Fruit fly (Drosophila melanogaster): Measurements from ENCODE around the gene CG5078.

Gene CG5078

DNA sequence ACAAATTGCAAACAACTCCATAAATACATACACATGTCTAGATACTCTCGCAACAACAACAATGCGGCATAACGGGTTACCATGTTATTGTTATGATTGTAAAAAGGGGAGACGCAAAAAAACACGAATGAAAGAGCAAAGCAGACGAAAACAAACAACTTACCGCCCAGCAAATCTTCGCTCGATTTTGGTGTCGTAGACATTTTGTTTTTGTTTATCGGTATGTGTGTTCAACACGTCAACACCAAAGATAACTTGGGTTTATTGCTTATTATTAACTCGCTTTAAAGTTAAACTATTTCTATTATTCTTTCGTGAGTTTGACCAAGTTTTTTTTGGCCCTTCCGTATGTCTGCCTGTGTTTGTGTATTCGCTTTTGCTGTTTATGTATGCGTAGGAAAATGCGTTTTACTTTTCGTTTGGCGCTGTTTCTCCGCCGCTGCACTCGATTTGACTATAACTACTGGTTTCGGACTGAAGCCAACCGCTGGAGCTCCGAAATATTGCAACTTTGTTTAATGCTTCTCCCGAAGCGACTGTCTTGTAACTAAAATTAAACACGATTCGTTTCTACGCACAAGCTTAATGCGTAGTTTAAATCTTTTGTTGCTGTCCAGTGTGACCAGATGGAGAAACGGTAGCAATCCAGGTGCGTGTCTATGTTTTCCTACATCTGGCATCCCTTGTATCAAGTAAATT is 13.1 kb downstream of the CG5078 start, which contains the start of gene BNIP3 (continued):
- no peak for TF ChIP-seq CG4282 (GFP tag; optimal IDR thresholded peaks at IDR 0.05)
- TF ChIP-seq CG13624 (GFP tag; optimal IDR thresholded peaks at IDR 0.05): peak; percentile 95
- peak; percentile 44 for TF ChIP-seq D (optimal IDR thresholded peaks at IDR 0.05)
- no peak for TF ChIP-seq D (GFP tag; optimal IDR thresholded peaks at IDR 0.05)
- no peak for TF ChIP-seq Dad (GFP tag; optimal IDR thresholded peaks at IDR 0.05)
- peak; percentile 17 for TF ChIP-seq CG18599 (GFP tag; optimal IDR thresholded peaks at IDR 0.05)
- TF ChIP-seq CG7271 (tag; optimal IDR thresholded peaks at IDR 0.05): no peak
- TF ChIP-seq Six4 (GFP tag; optimal IDR thresholded peaks at IDR 0.05): no peak
- no peak for TF ChIP-seq en (GFP tag; optimal IDR thresholded peaks at IDR 0.05)
- TF ChIP-seq CG5180 (GFP tag; optimal IDR thresholded peaks at IDR 0.05): no peak
- no peak for TF ChIP-seq crol (GFP tag; IDR thresholded peaks at IDR 0.05)
- peak; percentile 40 for TF ChIP-seq HLHmδ (GFP tag; optimal IDR thresholded peaks at IDR 0.05)
- TF ChIP-seq sisA (GFP tag; IDR thresholded peaks at IDR 0.05): no peak
- TF ChIP-seq pzg (GFP tag; optimal IDR thresholded peaks at IDR 0.05): peak; percentile 80
- peak; percentile 85 for TF ChIP-seq E2f2 (GFP tag; IDR thresholded peaks at IDR 0.05)
- peak; percentile 58 for TF ChIP-seq psq (GFP tag; optimal IDR thresholded peaks at IDR 0.05)
- TF ChIP-seq hb (GFP tag; IDR thresholded peaks at IDR 0.05; ENCODE audit: partially characterized antibody): no peak
- TF ChIP-seq CG11093 (GFP tag; IDR thresholded peaks at IDR 0.05): no peak
- TF ChIP-seq CG8924 (tag; optimal IDR thresholded peaks at IDR 0.05): peak; percentile 63
- no peak for TF ChIP-seq CG30403 (GFP tag; optimal IDR thresholded peaks at IDR 0.05)
- TF ChIP-seq gfzf (GFP tag; optimal IDR thresholded peaks at IDR 0.05): peak; percentile 82
- no peak for TF ChIP-seq p53 (GFP tag; optimal IDR thresholded peaks at IDR 0.05)
- peak; percentile 7 for TF ChIP-seq CG4617 (GFP tag; optimal IDR thresholded peaks at IDR 0.05; ENCODE audit: borderline replicate concordance)
- TF ChIP-seq sens (GFP tag): peak; percentile 46
- no peak for TF ChIP-seq Hey (tag; optimal IDR thresholded peaks at IDR 0.05)
- TF ChIP-seq stwl (tag; optimal IDR thresholded peaks at IDR 0.05): peak; percentile 55
- no peak for TF ChIP-seq MTF-1 (GFP tag; optimal IDR thresholded peaks at IDR 0.05; ENCODE audit: borderline replicate concordance)
- TF ChIP-seq Hmx (GFP tag; optimal IDR thresholded peaks at IDR 0.05): no peak
- TF ChIP-seq Sox100B (GFP tag; optimal IDR thresholded peaks at IDR 0.05): no peak
- peak; percentile 26 for TF ChIP-seq oc (tag; optimal IDR thresholded peaks at IDR 0.05)
- TF ChIP-seq MBD-R2 (GFP tag; IDR thresholded peaks at IDR 0.05): peak; percentile 23; the same call in 1 of the 2 replicates
- TF ChIP-seq twi (tag; optimal IDR thresholded peaks at IDR 0.05): no peak
- TF ChIP-seq Lhr (GFP tag; optimal IDR thresholded peaks at IDR 0.05): peak; percentile 38
- peak; percentile 8 for TF ChIP-seq CG31365 (tag; optimal IDR thresholded peaks at IDR 0.05)
- TF ChIP-seq pb (GFP tag; optimal IDR thresholded peaks at IDR 0.05): no peak
- no peak for TF ChIP-seq sug (tag; optimal IDR thresholded peaks at IDR 0.05)
- TF ChIP-seq sd (tag; optimal IDR thresholded peaks at IDR 0.05): peak; percentile 67
- no peak for TF ChIP-seq CG8290 (GFP tag; optimal IDR thresholded peaks at IDR 0.05)
- TF ChIP-seq CG8290 (tag; optimal IDR thresholded peaks at IDR 0.05): peak in 1 of 2 experiments; percentile 68
- no peak for TF ChIP-seq dpn (GFP tag; optimal IDR thresholded peaks at IDR 0.05)
- peak; percentile 77 for TF ChIP-seq cg (GFP tag; optimal IDR thresholded peaks at IDR 0.05)
- no peak for TF ChIP-seq TFAM (GFP tag; optimal IDR thresholded peaks at IDR 0.05)
- TF ChIP-seq mirr (GFP tag; optimal IDR thresholded peaks at IDR 0.05): peak; percentile 22
- TF ChIP-seq abd-A (tag; optimal IDR thresholded peaks at IDR 0.05): peak; percentile 52
- no peak for TF ChIP-seq D19B (GFP tag; optimal IDR thresholded peaks at IDR 0.05)
- TF ChIP-seq pum (GFP tag; optimal IDR thresholded peaks at IDR 0.05): no peak
- TF ChIP-seq Jarid2 (GFP tag; optimal IDR thresholded peaks at IDR 0.05): peak; percentile 24
- peak; percentile 13 for TF ChIP-seq dmrt99B (tag; optimal IDR thresholded peaks at IDR 0.05)
- TF ChIP-seq CG1603 (tag; optimal IDR thresholded peaks at IDR 0.05): peak; percentile 61
- TF ChIP-seq CG15514 (GFP tag; optimal IDR thresholded peaks at IDR 0.05): peak; percentile 30
